Fruit fly (Drosophila melanogaster): ENCODE results near the gene CG31287.

dm6 chr3R:16240478-16241101, 37.4 kb downstream of the CG31287 start:
- no peak for TF ChIP-seq CTCF (optimal IDR thresholded peaks at IDR 0.05)
- TF ChIP-seq CG8478 (optimal IDR thresholded peaks at IDR 0.05), result no peak
